Worm (Caenorhabditis elegans): ENCODE measurements around the gene pis-1.

DNA sequence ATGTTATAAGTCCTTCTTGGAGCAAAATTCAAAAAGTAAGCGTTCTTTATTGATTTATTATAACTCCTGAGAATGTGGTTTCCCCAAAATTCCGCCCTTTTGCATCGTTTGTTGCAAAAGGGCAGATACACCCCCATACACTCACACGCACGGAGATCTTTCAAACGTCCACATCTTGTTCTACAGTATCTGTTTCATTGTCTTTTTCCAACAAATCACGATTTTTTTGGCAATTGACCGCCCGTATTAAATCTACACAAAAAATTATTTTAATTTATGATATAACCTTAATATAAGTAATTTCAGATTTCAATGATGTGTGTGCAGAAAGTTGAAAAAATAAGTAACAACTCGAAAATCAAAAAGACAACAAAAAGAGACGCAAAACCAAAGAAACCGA is 6.9 kb downstream of the pis-1 start, which contains the start of gene T13F2.4:
- TF ChIP-seq ztf-23 (GFP tag; IDR thresholded peaks at IDR 0.05), result no peak
- TF ChIP-seq flt-1 (GFP tag; IDR thresholded peaks at IDR 0.05), result no peak
- no peak for TF ChIP-seq ztf-29 (GFP tag; IDR thresholded peaks at IDR 0.05)
- no peak for TF ChIP-seq ref-1 (GFP tag; conservative IDR thresholded peaks at IDR 0.05)
- TF ChIP-seq cog-1 (tag; optimal IDR thresholded peaks at IDR 0.05), result no peak

All from whole organism, midembryonic.